Worm (Caenorhabditis elegans): ENCODE measurements around the gene C56G2.9.
A peak's percentile ranks its signal among the peaks of the same experiment; 100 is the strongest.

The C56G2.9 gene

ce11 chrIII:6343229-6343628 lies at the start of gene C56G2.9:
C56G2.9 (minus strand) TSS chrIII:6343329.
- TF ChIP-seq lin-13 (GFP tag; optimal IDR thresholded peaks at IDR 0.05) (no peak), D1046.2 (GFP tag; IDR thresholded peaks at IDR 0.05) (no peak), Y5F2A.4 (GFP tag; optimal IDR thresholded peaks at IDR 0.05) (no peak), F49E8.2 (tag; optimal IDR thresholded peaks at IDR 0.05; ENCODE audit: borderline replicate concordance) (no peak), php-3 (GFP tag; IDR thresholded peaks at IDR 0.05) (no peak), snpc-4 (tag; optimal IDR thresholded peaks at IDR 0.05) (no peak), unc-39 (tag; optimal IDR thresholded peaks at IDR 0.05) (no peak), rbr-2 (tag; optimal IDR thresholded peaks at IDR 0.05) (no peak), lsy-2 (tag; optimal IDR thresholded peaks at IDR 0.05) (no peak), Y75B8A.6 (GFP tag; IDR thresholded peaks at IDR 0.05) (no peak), fos-1 (tag; optimal IDR thresholded peaks at IDR 0.05) (no peak), arid-1 (GFP tag; conservative IDR thresholded peaks at IDR 0.05) (no peak), gei-8 (GFP tag; optimal IDR thresholded peaks at IDR 0.05) (no peak), F26F4.8 (GFP tag; conservative IDR thresholded peaks at IDR 0.05) (no peak), sdz-12 (GFP tag; optimal IDR thresholded peaks at IDR 0.05) (no peak), F10B5.3 (tag; optimal IDR thresholded peaks at IDR 0.05) (no peak)

DNA sequence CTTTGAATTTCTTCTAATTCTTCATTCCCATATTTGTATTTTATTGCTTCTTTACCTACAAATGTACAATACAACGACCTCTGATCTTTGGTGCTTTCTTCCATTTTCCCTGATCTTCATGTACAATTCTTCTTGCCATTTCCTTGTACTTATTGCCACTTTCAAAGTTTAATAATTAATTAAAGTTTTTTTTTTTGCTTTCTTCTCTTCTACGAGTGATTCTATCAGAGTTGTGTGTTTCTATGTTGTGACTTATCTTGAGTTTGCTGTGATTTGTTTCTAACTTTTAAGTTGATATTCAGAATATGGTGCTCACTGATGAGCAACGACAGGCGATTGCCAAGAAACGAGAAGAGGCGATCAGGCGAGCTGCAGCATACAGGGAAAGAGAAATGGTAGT lies 47.5 kb upstream of the C56G2.9 start, which contains the start of gene smrc-1:
smrc-1 (plus strand) TSS at position 301 of the 400 bp plus-strand sequence.
- no peak for TF ChIP-seq ceh-44 (GFP tag; IDR thresholded peaks at IDR 0.05)
- TF ChIP-seq duxl-1 (tag; optimal IDR thresholded peaks at IDR 0.05; ENCODE audit: poor library complexity) = no peak
- no peak for TF ChIP-seq fos-1 (tag; optimal IDR thresholded peaks at IDR 0.05)
- no peak for TF ChIP-seq pha-4 (GFP tag; IDR thresholded peaks at IDR 0.05)
- no peak for TF ChIP-seq pha-4 (tag; optimal IDR thresholded peaks at IDR 0.05)
- no peak for TF ChIP-seq dmd-6 (GFP tag; IDR thresholded peaks at IDR 0.05)
- TF ChIP-seq mep-1 (tag; optimal IDR thresholded peaks at IDR 0.05) = no peak
- TF ChIP-seq nhr-76 (tag; optimal IDR thresholded peaks at IDR 0.05) = no peak
- TF ChIP-seq sdz-12 (GFP tag; optimal IDR thresholded peaks at IDR 0.05) = no peak
- TF ChIP-seq daf-8 (GFP tag; IDR thresholded peaks at IDR 0.05) = no peak
- TF ChIP-seq hlh-30 (tag; optimal IDR thresholded peaks at IDR 0.05; ENCODE audit: insufficient read depth) = no peak
- no peak for TF ChIP-seq nhr-25 (tag; optimal IDR thresholded peaks at IDR 0.05; ENCODE audit: borderline replicate concordance, insufficient read depth)
- TF ChIP-seq jun-1 (tag; optimal IDR thresholded peaks at IDR 0.05) = no peak
- no peak for TF ChIP-seq ces-1 (GFP tag; optimal IDR thresholded peaks at IDR 0.05)
- no peak for TF ChIP-seq dmd-9 (GFP tag; IDR thresholded peaks at IDR 0.05)
- TF ChIP-seq nhr-11 (tag; optimal IDR thresholded peaks at IDR 0.05) = no peak
- TF ChIP-seq F44E2.7 (GFP tag; IDR thresholded peaks at IDR 0.05) = no peak
- TF ChIP-seq T26A8.4 (GFP tag; IDR thresholded peaks at IDR 0.05) = no peak
- no peak for TF ChIP-seq Y75B8A.6 (GFP tag; IDR thresholded peaks at IDR 0.05)

DNA sequence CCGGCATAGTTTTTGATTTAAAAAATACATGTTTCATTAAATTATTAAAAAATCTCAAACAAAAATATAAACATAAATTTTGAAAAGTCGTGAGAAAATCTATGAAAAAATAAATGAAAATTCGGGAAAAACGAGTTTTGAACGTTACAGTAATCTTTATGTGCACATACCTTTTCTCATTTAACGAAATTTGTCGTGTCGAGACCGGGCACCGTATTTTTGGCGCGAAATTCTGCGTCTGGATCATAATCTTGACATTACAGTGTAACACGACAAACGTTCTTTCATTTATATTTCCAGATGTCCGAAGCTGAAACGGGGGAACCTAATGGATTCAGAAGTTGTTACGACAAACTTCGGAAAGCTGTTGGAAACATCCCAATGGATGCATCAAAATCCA lies 46.4 kb upstream of the C56G2.9 start, which contains the start of gene C16A3.2:
C16A3.2 (plus strand) TSS at position 301 of the 400 bp plus-strand sequence.
- TF ChIP-seq F10B5.3 (tag; optimal IDR thresholded peaks at IDR 0.05) (no peak), lim-7 (GFP tag; IDR thresholded peaks at IDR 0.05) (no peak), nhr-102 (tag; optimal IDR thresholded peaks at IDR 0.05) (no peak), vab-7 (GFP tag; IDR thresholded peaks at IDR 0.05) (no peak), ZK337.2 (GFP tag; IDR thresholded peaks at IDR 0.05) (no peak)

DNA sequence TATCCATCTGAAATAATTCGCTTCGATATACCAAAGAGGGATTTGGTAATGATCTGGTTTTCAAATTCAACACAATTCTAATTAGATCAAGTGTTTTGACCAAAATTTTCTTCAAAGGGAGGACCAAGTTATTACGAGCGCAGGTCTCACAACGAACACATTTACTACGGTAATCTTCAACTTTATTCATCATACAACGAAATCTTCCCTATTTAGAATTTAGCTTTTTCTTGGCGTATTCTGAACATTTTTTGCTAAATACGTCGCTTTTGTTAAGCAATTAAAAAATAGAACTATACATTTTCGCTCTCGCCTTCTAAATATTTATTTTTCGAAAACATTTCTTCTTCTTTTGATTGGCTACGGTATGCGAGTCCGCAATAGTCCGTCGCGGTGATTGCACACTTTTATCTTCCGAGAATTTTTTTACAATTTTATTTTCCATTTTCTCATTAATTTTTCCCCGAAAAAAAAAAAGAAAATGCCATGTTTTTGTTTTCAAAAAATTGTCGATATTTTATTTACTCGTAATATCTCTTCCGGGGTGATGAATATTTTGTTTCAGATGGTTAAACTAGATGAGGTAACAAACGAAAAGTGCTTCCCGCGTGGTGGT lies 40.0 kb upstream of the C56G2.9 start, which contains the start of gene let-716:
let-716 (plus strand) TSS at position 566 of the 616 bp plus-strand sequence.
- peak in 1 of 2 experiments; percentile 20 for TF ChIP-seq hif-1 (tag; optimal IDR thresholded peaks at IDR 0.05)
- no peak for TF ChIP-seq Y48G9A.11 (GFP tag; IDR thresholded peaks at IDR 0.05)
- 0 out of 2 replicates have a peak, but pooled peaks have one; percentile 46 for TF ChIP-seq hmg-1.1 (GFP tag; IDR thresholded peaks at IDR 0.05)
- TF ChIP-seq attf-4 (tag; optimal IDR thresholded peaks at IDR 0.05) = no peak
- TF ChIP-seq arid-1 (GFP tag; conservative IDR thresholded peaks at IDR 0.05) = no peak
- TF ChIP-seq ceh-44 (GFP tag; IDR thresholded peaks at IDR 0.05) = no peak
- peak; percentile 24 for TF ChIP-seq dpl-1 (GFP tag; optimal IDR thresholded peaks at IDR 0.05)
- no peak for TF ChIP-seq nhr-237 (tag; optimal IDR thresholded peaks at IDR 0.05)
- no peak for TF ChIP-seq saeg-2 (GFP tag; IDR thresholded peaks at IDR 0.05)
- TF ChIP-seq lin-38 (GFP tag; IDR thresholded peaks at IDR 0.05) = peak; percentile 39; the same call in 1 of the 2 replicates
- TF ChIP-seq ceh-62 (tag; optimal IDR thresholded peaks at IDR 0.05) = no peak
- TF ChIP-seq D1046.2 (GFP tag; IDR thresholded peaks at IDR 0.05) = no peak
- no peak for TF ChIP-seq dmd-6 (GFP tag; IDR thresholded peaks at IDR 0.05)
- TF ChIP-seq dve-1 (tag; optimal IDR thresholded peaks at IDR 0.05; ENCODE audit: insufficient read depth) = peak; percentile 19

All from whole organism, L4 larva.